Fruit fly (Drosophila melanogaster) whole organism, adult: Measurements from ENCODE around the gene CG43630.

Experiments
- CG11617 ChIP-seq: fragments of 200-800 bp; sonication (Bioruptor generic); optimal IDR thresholded peaks from 2 replicates; lab custom pipeline; 2017; ENCODE audit warnings: mild to moderate bottlenecking, missing biosample characterization, missing genetic modification reagents, missing genetic modification characterization
- CG12768 ChIP-seq: fragments of 200-800 bp; sonication (Bioruptor generic); optimal IDR thresholded peaks from 2 replicates; lab custom pipeline; 2017; ENCODE audit warnings: missing biosample characterization, missing genetic modification characterization, mild to moderate bottlenecking, moderate library complexity, missing genetic modification reagents
- CG14711 ChIP-seq: fragments of 200-800 bp; sonication (Bioruptor generic); optimal IDR thresholded peaks from 2 replicates; lab custom pipeline; 2018; ENCODE audit warnings: missing biosample characterization, mild to moderate bottlenecking, missing genetic modification characterization, moderate library complexity
- CG1620 ChIP-seq: fragments of 200-800 bp; sonication (Bioruptor generic); optimal IDR thresholded peaks from 2 replicates; lab custom pipeline; 2016; ENCODE audit warnings: missing biosample characterization, missing genetic modification characterization
- CG33017 ChIP-seq: fragments of 200-800 bp; sonication (Bioruptor generic); optimal IDR thresholded peaks from 2 replicates; lab custom pipeline; 2018; ENCODE audit warnings: missing biosample characterization, mild to moderate bottlenecking, missing genetic modification characterization, moderate library complexity
- CG5204 ChIP-seq: fragments of 200-800 bp; sonication (Bioruptor generic); optimal IDR thresholded peaks from 2 replicates; lab custom pipeline; 2016; ENCODE audit warnings: missing biosample characterization, missing genetic modification characterization
- CG7045 ChIP-seq: fragments of 200-800 bp; sonication (Bioruptor generic); optimal IDR thresholded peaks from 2 replicates; lab custom pipeline; 2017; ENCODE audit warnings: missing biosample characterization, mild to moderate bottlenecking, missing genetic modification characterization
- CG7101 ChIP-seq: fragments of 200-800 bp; sonication (Bioruptor generic); optimal IDR thresholded peaks from 2 replicates; lab custom pipeline; 2018; ENCODE audit warnings: missing biosample characterization, mild to moderate bottlenecking, missing genetic modification characterization, moderate library complexity
- Clk ChIP-seq: fragments of 200-800 bp; sonication (Bioruptor generic); optimal IDR thresholded peaks from 2 replicates; lab custom pipeline; 2017; ENCODE audit warnings: missing biosample characterization, missing genetic modification characterization
- Crg-1 ChIP-seq: fragments of 200-800 bp; sonication (Bioruptor generic); optimal IDR thresholded peaks from 2 replicates; lab custom pipeline; 2016; ENCODE audit warnings: missing biosample characterization, missing genetic modification characterization
- Hr96 ChIP-seq: fragments of 200-800 bp; sonication (Bioruptor generic); optimal IDR thresholded peaks from 2 replicates; lab custom pipeline; 2016; ENCODE audit warnings: missing biosample characterization, missing genetic modification characterization
- Mnt ChIP-seq: fragments of 200-800 bp; sonication (Bioruptor generic); optimal IDR thresholded peaks from 2 replicates; lab custom pipeline; 2016; ENCODE audit warnings: missing biosample characterization, mild to moderate bottlenecking, missing genetic modification characterization
- bab1 ChIP-seq: fragments of 200-800 bp; sonication (Bioruptor generic); optimal IDR thresholded peaks from 3 replicates; lab custom pipeline; 2019; ENCODE audit warnings: missing biosample characterization, mild to moderate bottlenecking, missing genetic modification characterization, moderate library complexity
- cic ChIP-seq: fragments of 200-800 bp; sonication (Bioruptor generic); optimal IDR thresholded peaks from 2 replicates; lab custom pipeline; 2017; ENCODE audit warnings: missing biosample characterization, mild to moderate bottlenecking, missing genetic modification characterization, moderate library complexity
- cnc ChIP-seq, 2 experiments: fragments of >200 bp; optimal IDR thresholded peaks; 2 replicates each; lab custom pipeline; 2017
- kay ChIP-seq: fragments of 200-800 bp; sonication (Bioruptor generic); peaks from one replicate; lab custom pipeline; 2016; ENCODE audit warnings: missing biosample characterization, missing genetic modification characterization, borderline replicate concordance
- ovo ChIP-seq: fragments of 200-800 bp; sonication (Bioruptor generic); optimal IDR thresholded peaks from 2 replicates; lab custom pipeline; 2016; ENCODE audit warnings: missing biosample characterization, missing genetic modification characterization
- pad ChIP-seq: fragments of 200-800 bp; sonication (Bioruptor generic); optimal IDR thresholded peaks from 3 replicates; lab custom pipeline; 2017; ENCODE audit warnings: missing biosample characterization, missing genetic modification characterization, mild to moderate bottlenecking, moderate library complexity, missing genetic modification reagents
- tj ChIP-seq: fragments of 200-800 bp; sonication (Bioruptor generic); optimal IDR thresholded peaks from 3 replicates; lab custom pipeline; 2017; ENCODE audit warnings: missing biosample characterization, mild to moderate bottlenecking, missing genetic modification characterization, moderate library complexity
- toe ChIP-seq: fragments of 200-800 bp; sonication (Bioruptor generic); optimal IDR thresholded peaks from 2 replicates; lab custom pipeline; 2016; ENCODE audit warnings: missing biosample characterization, missing genetic modification characterization

CG43630 gene

dm6 chr3R:12697571-12698039 is 21.5 kb upstream of the CG43630 start:
- TF ChIP-seq kay (GFP tag; lab: Kevin White, UChicago) (peak; percentile 39), CG12768 (no peak), bab1 (GFP tag; lab: Kevin White, UChicago) (peak; percentile 33), cic (peak; percentile 37), Mnt (GFP tag; lab: Kevin White, UChicago) (peak; percentile 56), cnc (optimal IDR thresholded peaks at IDR 0.05; lab: Kevin White, UChicago) (no peak), ovo (no peak)

dm6 chr3R:12697022-12697421 is 21.0 kb upstream of the CG43630 start, which contains the start of gene Past1:
TSS of gene Past1 (plus strand) at chr3R:12697322.
- TF ChIP-seq CG33017 (tag; lab: Kevin White, UChicago) (no peak), Crg-1 (GFP tag; lab: Kevin White, UChicago) (no peak)

- TF ChIP-seq Mnt (GFP tag; lab: Kevin White, UChicago): no peak
- peak; percentile 79 for TF ChIP-seq kay (GFP tag; lab: Kevin White, UChicago)
These were observed 18.7 kb upstream of the CG43630 start, which contains the start of the genes CG14391 and NijC for dm6 chr3R:12694742-12695141. TSS of gene CG14391 (minus strand) at chr3R:12694842. TSS of gene NijC (plus strand) at chr3R:12695129.

dm6 chr3R:12692497-12692896 is 16.4 kb upstream of the CG43630 start, which contains the start of gene CG31347:
TSS of gene CG31347 (minus strand) at chr3R:12692597.
- TF ChIP-seq CG5204 (GFP tag; lab: Kevin White, UChicago) (no peak), CG7045 (GFP tag; lab: Kevin White, UChicago) (no peak), cic (no peak), CG14711 (tag; lab: Kevin White, UChicago) (no peak), toe (GFP tag; lab: Kevin White, UChicago) (no peak), CG11617 (GFP tag; lab: Kevin White, UChicago) (no peak), bab1 (GFP tag; lab: Kevin White, UChicago) (no peak), ovo (no peak), CG7101 (tag; lab: Kevin White, UChicago) (no peak), Hr96 (GFP tag; lab: Kevin White, UChicago) (no peak), tj (GFP tag; lab: Kevin White, UChicago) (no peak)

dm6 chr3R:12691422-12692101 is 15.5 kb upstream of the CG43630 start, which contains the start of gene Arp1:
TSS of gene Arp1 (plus strand) at chr3R:12691743.
- TF ChIP-seq Hr96 (GFP tag; lab: Kevin White, UChicago): no peak
- TF ChIP-seq bab1 (GFP tag; lab: Kevin White, UChicago): peak; percentile 4

- TF ChIP-seq pad (GFP tag; lab: Kevin White, UChicago): no peak
- TF ChIP-seq kay (GFP tag; lab: Kevin White, UChicago): no peak
- TF ChIP-seq Mnt (GFP tag; lab: Kevin White, UChicago): peak; percentile 88
- TF ChIP-seq CG33017 (tag; lab: Kevin White, UChicago): peak; percentile 15
- TF ChIP-seq tj (GFP tag; lab: Kevin White, UChicago): peak; percentile 100
- peak; percentile 3 for TF ChIP-seq cic
These were observed 12.8 kb upstream of the CG43630 start, which contains the start of gene kar for dm6 chr3R:12688672-12689417. TSS of gene kar (minus strand) at chr3R:12689367.

dm6 chr3R:12688116-12688515 is 12.1 kb upstream of the CG43630 start:
- TF ChIP-seq pad (GFP tag; lab: Kevin White, UChicago) (peak; percentile 17), ovo (no peak), CG14711 (tag; lab: Kevin White, UChicago) (peak; percentile 6), tj (GFP tag; lab: Kevin White, UChicago) (no peak), CG12768 (peak; percentile 54), kay (GFP tag; lab: Kevin White, UChicago) (no peak), toe (GFP tag; lab: Kevin White, UChicago) (no peak), cic (peak; percentile 22), bab1 (GFP tag; lab: Kevin White, UChicago) (no peak), Mnt (GFP tag; lab: Kevin White, UChicago) (no peak), Crg-1 (GFP tag; lab: Kevin White, UChicago) (peak; percentile 5), CG7101 (tag; lab: Kevin White, UChicago) (peak; percentile 41), cnc (optimal IDR thresholded peaks at IDR 0.05; lab: Kevin White, UChicago) (no peak), Hr96 (GFP tag; lab: Kevin White, UChicago) (no peak), CG7045 (GFP tag; lab: Kevin White, UChicago) (peak; percentile 44), CG1620 (GFP tag; lab: Kevin White, UChicago) (no peak), Clk (no peak), CG33017 (tag; lab: Kevin White, UChicago) (peak; percentile 10), CG5204 (GFP tag; lab: Kevin White, UChicago) (no peak), CG11617 (GFP tag; lab: Kevin White, UChicago) (no peak)
